Worm (Caenorhabditis elegans) whole organism, L1 larva: ENCODE results near the gene wdr-83.

Experiments
- C04F5.9 ChIP-seq: sonication (generic microtip); optimal IDR thresholded peaks from 2 replicates; lab custom pipeline; 2016; ENCODE audit warnings: missing genetic modification characterization, missing compliant biosample characterization
- C16A3.4 ChIP-seq: fragments of 150-350 bp; optimal IDR thresholded peaks from 2 replicates; lab custom pipeline; 2014; ENCODE audit warnings: missing biosample characterization, missing genetic modification characterization
- C34B4.2 ChIP-seq: sonication (generic microtip); optimal IDR thresholded peaks from 2 replicates; lab custom pipeline; 2017; ENCODE audit warnings: mild to moderate bottlenecking, missing genetic modification characterization, missing compliant biosample characterization
- F16B12.6 ChIP-seq: fragments of 150-350 bp; optimal IDR thresholded peaks from 2 replicates; lab custom pipeline; 2014; ENCODE audit warnings: missing biosample characterization, missing genetic modification characterization
- aly-2 ChIP-seq: fragments of 150-350 bp; optimal IDR thresholded peaks from 2 replicates; lab custom pipeline; 2014; ENCODE audit warnings: missing biosample characterization, missing genetic modification characterization
- ama-1 ChIP-seq: fragments of 150-350 bp; optimal IDR thresholded peaks from 2 replicates; lab custom pipeline; 2014
- blmp-1 ChIP-seq: fragments of 150-350 bp; optimal IDR thresholded peaks from 2 replicates; lab custom pipeline; 2014; ENCODE audit warnings: missing biosample characterization, missing genetic modification characterization
- ceh-88 ChIP-seq: fragments of 200-800 bp; sonication (Bioruptor generic); IDR thresholded peaks from 2 replicates; pipeline ENCODE4 v1.3.6; 2022; ENCODE audit warnings: missing genetic modification characterization, missing compliant biosample characterization
- dpl-1 ChIP-seq, 3 experiments: fragments of 150-350 bp in 2 of 3; sonication (generic microtip) in 1 of 3; optimal IDR thresholded peaks; 2 replicates each; lab custom pipeline; 2014 to 2017; ENCODE audit warnings: missing biosample characterization in 3 of 3, missing genetic modification characterization in 3 of 3, missing genetic modification reagents in 3 of 3
- efl-1 ChIP-seq, 4 experiments: fragments of 150-350 bp; optimal IDR thresholded peaks in 3 of 4; peaks in 1 of 4; 1 replicate in 1 of 4; 2 replicates in 3 of 4; lab custom pipeline; 2014; ENCODE audit warnings: missing biosample characterization in 2 of 4, missing genetic modification characterization in 2 of 4, missing genetic modification reagents in 2 of 4
- efl-3 ChIP-seq: fragments of 200-800 bp; sonication (Bioruptor generic); optimal IDR thresholded peaks from 2 replicates; lab custom pipeline; 2018; ENCODE audit warnings: mild to moderate bottlenecking, missing genetic modification characterization, missing compliant biosample characterization
- egl-13 ChIP-seq: sonication (generic microtip); optimal IDR thresholded peaks from 2 replicates; lab custom pipeline; 2016; ENCODE audit warnings: missing genotype, missing genetic modification reagents, missing genetic modification characterization, missing compliant biosample characterization
- elt-3 ChIP-seq, 6 experiments: fragments of 150-350 bp in 1 of 6; sonication (generic microtip); optimal IDR thresholded peaks; 2 replicates each; lab custom pipeline; 2017 to 2018; ENCODE audit warnings: missing biosample characterization in 6 of 6, missing genetic modification characterization in 6 of 6, inconsistent platforms in 1 of 6
- ets-5 ChIP-seq: fragments of 200-800 bp; sonication (Bioruptor generic); IDR thresholded peaks from 2 replicates; pipeline ENCODE4 v1.3.6; 2022; ENCODE audit warnings: missing genetic modification characterization, missing compliant biosample characterization
- fkh-10 ChIP-seq: sonication (generic microtip); optimal IDR thresholded peaks from 2 replicates; lab custom pipeline; 2017; ENCODE audit warnings: missing biosample characterization, missing genetic modification reagents, missing genetic modification characterization
- fkh-4 ChIP-seq: sonication (generic microtip); optimal IDR thresholded peaks from 2 replicates; lab custom pipeline; 2016; ENCODE audit warnings: missing compliant biosample characterization, missing genetic modification characterization, borderline replicate concordance
- fos-1 ChIP-seq: fragments of 150-350 bp; optimal IDR thresholded peaks from 2 replicates; lab custom pipeline; 2014; ENCODE audit warnings: missing biosample characterization, missing genetic modification characterization
- grh-1 ChIP-seq: fragments of 200-800 bp; sonication (Bioruptor generic); IDR thresholded peaks from 2 replicates; pipeline ENCODE4 v1.3.6; 2022; ENCODE audit warnings: missing genetic modification reagents, missing genetic modification characterization, missing compliant biosample characterization
- irx-1 ChIP-seq: sonication (generic microtip); optimal IDR thresholded peaks from 2 replicates; lab custom pipeline; 2016; ENCODE audit warnings: missing genetic modification characterization, missing compliant biosample characterization
- isw-1 ChIP-seq: fragments of 200-800 bp; sonication (Bioruptor generic); IDR thresholded peaks from 2 replicates; pipeline ENCODE4 v1.3.6; 2022; ENCODE audit warnings: missing genetic modification characterization, missing compliant biosample characterization
- lin-14 ChIP-seq: fragments of 200-800 bp; sonication (Bioruptor generic); optimal IDR thresholded peaks from 2 replicates; lab custom pipeline; 2018; ENCODE audit warnings: mild to moderate bottlenecking, missing genetic modification characterization, moderate library complexity, missing compliant biosample characterization
- lin-39 ChIP-seq: fragments of 150-350 bp; optimal IDR thresholded peaks from 2 replicates; lab custom pipeline; 2014; ENCODE audit warnings: missing biosample characterization, missing genetic modification reagents, missing genetic modification characterization
- lsy-2 ChIP-seq, 2 experiments: fragments of 150-350 bp; optimal IDR thresholded peaks; 2 replicates each; lab custom pipeline; 2014; ENCODE audit warnings: missing biosample characterization in 2 of 2, missing genetic modification characterization in 2 of 2
- mdl-1 ChIP-seq, 2 experiments: fragments of 150-350 bp; optimal IDR thresholded peaks; 2 replicates each; lab custom pipeline; 2014 to 2017; ENCODE audit warnings: missing biosample characterization in 2 of 2, missing genetic modification characterization in 2 of 2, inconsistent platforms in 1 of 2
- mef-2 ChIP-seq: fragments of 150-350 bp; optimal IDR thresholded peaks from 2 replicates; lab custom pipeline; 2014; ENCODE audit warnings: missing biosample characterization, missing genetic modification characterization
- nhr-237 ChIP-seq: fragments of 150-350 bp; optimal IDR thresholded peaks from 2 replicates; lab custom pipeline; 2014; ENCODE audit warnings: missing biosample characterization, missing genetic modification characterization
- nhr-71 ChIP-seq: sonication (generic microtip); optimal IDR thresholded peaks from 2 replicates; lab custom pipeline; 2016; ENCODE audit warnings: mild to moderate bottlenecking, missing genetic modification characterization, moderate library complexity, missing compliant biosample characterization
- nhr-76 ChIP-seq: sonication (generic microtip); optimal IDR thresholded peaks from 2 replicates; lab custom pipeline; 2017; ENCODE audit warnings: missing biosample characterization, missing genetic modification characterization
- nhr-77 ChIP-seq: fragments of 150-350 bp; optimal IDR thresholded peaks from 2 replicates; lab custom pipeline; 2014; ENCODE audit warnings: missing biosample characterization, missing genetic modification characterization
- pqm-1 ChIP-seq: sonication (generic microtip); optimal IDR thresholded peaks from 3 replicates; lab custom pipeline; 2017; ENCODE audit warnings: missing biosample characterization, missing genetic modification characterization
- rnt-1 ChIP-seq: sonication (generic microtip); optimal IDR thresholded peaks from 2 replicates; lab custom pipeline; 2016; ENCODE audit warnings: mild to moderate bottlenecking, missing genetic modification characterization, moderate library complexity, missing compliant biosample characterization
- skn-1 ChIP-seq: fragments of 150-350 bp; optimal IDR thresholded peaks from 2 replicates; lab custom pipeline; 2014; ENCODE audit warnings: missing biosample characterization, missing genetic modification characterization
- snpc-4 ChIP-seq: fragments of 150-350 bp; optimal IDR thresholded peaks from 2 replicates; lab custom pipeline; 2014; ENCODE audit warnings: missing biosample characterization, missing genetic modification characterization
- snu-23 ChIP-seq: sonication (generic microtip); optimal IDR thresholded peaks from 2 replicates; lab custom pipeline; 2016; ENCODE audit warnings: missing genetic modification characterization, missing compliant biosample characterization
- sptf-1 ChIP-seq: fragments of 150-350 bp; optimal IDR thresholded peaks from 2 replicates; lab custom pipeline; 2014; ENCODE audit warnings: missing biosample characterization, missing genetic modification characterization
- sup-37 ChIP-seq: fragments of 200-800 bp; sonication (Bioruptor generic); optimal IDR thresholded peaks from 2 replicates; lab custom pipeline; 2018; ENCODE audit warnings: mild to moderate bottlenecking, missing genetic modification characterization, missing compliant biosample characterization
- tbx-2 ChIP-seq: sonication (generic microtip); optimal IDR thresholded peaks from 2 replicates; lab custom pipeline; 2016; ENCODE audit warnings: missing genetic modification characterization, missing compliant biosample characterization
- unc-130 ChIP-seq: fragments of 150-350 bp; optimal IDR thresholded peaks from 2 replicates; lab custom pipeline; 2017; ENCODE audit warnings: missing biosample characterization, missing genetic modification characterization, inconsistent platforms
- unc-30 ChIP-seq: sonication (generic microtip); optimal IDR thresholded peaks from 2 replicates; lab custom pipeline; 2017; ENCODE audit warnings: missing biosample characterization, missing genetic modification characterization
- unc-98 ChIP-seq: fragments of 200-800 bp; sonication (Bioruptor generic); IDR thresholded peaks from 2 replicates; pipeline ENCODE4 v1.3.6; 2022; ENCODE audit warnings: missing genetic modification characterization, missing compliant biosample characterization
- vab-15 ChIP-seq: sonication (generic microtip); optimal IDR thresholded peaks from 2 replicates; lab custom pipeline; 2017; ENCODE audit warnings: missing genotype, mild to moderate bottlenecking, missing genetic modification characterization, missing compliant biosample characterization
- xbp-1 ChIP-seq: sonication (generic microtip); optimal IDR thresholded peaks from 2 replicates; lab custom pipeline; 2016; ENCODE audit warnings: missing genetic modification characterization, missing compliant biosample characterization
- ztf-11 ChIP-seq, 2 experiments: sonication (generic microtip); optimal IDR thresholded peaks; 2 replicates each; lab custom pipeline; 2016 to 2017; ENCODE audit warnings: missing genetic modification characterization in 2 of 2, missing biosample characterization in 1 of 2, missing compliant biosample characterization in 1 of 2
- ztf-4 ChIP-seq: fragments of 150-350 bp; optimal IDR thresholded peaks from 2 replicates; lab custom pipeline; 2014; ENCODE audit warnings: missing biosample characterization, missing genetic modification characterization

The wdr-83 gene

DNA sequence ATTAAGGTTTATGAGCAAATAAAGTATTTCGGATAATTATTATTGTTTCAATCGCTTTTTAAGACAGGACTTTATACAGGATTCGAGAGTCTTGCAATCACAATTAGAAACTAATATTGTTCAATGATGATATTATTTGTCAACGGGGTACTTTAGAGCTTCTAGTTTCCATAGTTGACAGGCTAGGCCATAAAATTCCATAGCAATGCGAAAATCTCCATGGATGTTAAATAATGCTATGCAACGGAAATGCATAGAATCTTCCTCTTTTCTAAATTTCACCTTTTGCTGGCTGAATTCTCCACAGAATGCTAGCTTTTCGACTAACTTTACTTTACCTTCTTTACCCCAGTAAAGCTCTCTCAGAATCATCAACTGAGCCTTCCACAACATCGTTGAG, 23.5 kb downstream of the wdr-83 start, which contains the start of gene F59A6.3:
TSS of gene F59A6.3 (plus strand) at position 301 of the 400 bp plus-strand sequence.
- TF ChIP-seq skn-1 (tag; lab: Kevin White, UChicago) (no peak), sptf-1 (tag; lab: Kevin White, UChicago) (no peak), snpc-4 (tag; lab: Kevin White, UChicago) (no peak), xbp-1 (tag; lab: Kevin White, UChicago) (no peak), unc-130 (tag; lab: Kevin White, UChicago) (no peak)

DNA sequence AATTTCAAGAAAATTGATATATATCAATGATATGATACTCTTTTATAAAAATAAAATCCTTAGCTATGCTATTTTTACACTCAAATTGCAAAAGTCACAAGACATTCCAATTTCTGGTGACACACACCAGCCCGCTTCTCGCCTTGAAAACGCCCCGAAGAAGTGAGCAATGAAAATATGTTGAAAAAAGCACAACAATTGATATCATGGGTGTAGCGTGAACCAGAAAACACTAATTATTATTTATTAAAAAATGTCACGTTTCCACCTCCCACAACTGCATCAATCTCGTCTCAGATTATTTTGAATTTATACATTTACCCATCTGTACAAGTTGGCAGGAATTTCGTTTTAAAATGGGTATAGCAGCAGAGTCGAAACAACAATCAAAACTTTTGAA, 26.7 kb downstream of the wdr-83 start, which contains the start of gene F59A6.4:
TSS of gene F59A6.4 (plus strand) at position 301 of the 400 bp plus-strand sequence.
- TF ChIP-seq efl-3 (GFP tag; lab: Kevin White, UChicago), result no peak
- TF ChIP-seq egl-13 (tag; lab: Kevin White, UChicago), result no peak
- TF ChIP-seq vab-15 (tag; lab: Kevin White, UChicago), result no peak
- TF ChIP-seq lin-39, result no peak
- TF ChIP-seq sup-37 (GFP tag; lab: Kevin White, UChicago), result no peak
- TF ChIP-seq fkh-10 (GFP tag; lab: Kevin White, UChicago), result no peak
- TF ChIP-seq ama-1 (lab: Kevin White, UChicago), result no peak
- no peak for TF ChIP-seq lin-14 (GFP tag; lab: Kevin White, UChicago)
- TF ChIP-seq nhr-237, result no peak
- TF ChIP-seq skn-1 (tag; lab: Kevin White, UChicago), result no peak
- TF ChIP-seq lsy-2 (tag; optimal IDR thresholded peaks at IDR 0.05; lab: Kevin White, UChicago), result no peak
- no peak for TF ChIP-seq tbx-2 (tag; lab: Kevin White, UChicago)
- TF ChIP-seq nhr-77 (tag; lab: Kevin White, UChicago), result no peak
- no peak for TF ChIP-seq ceh-88 (GFP tag; lab: Robert Waterston, UW)
- no peak for TF ChIP-seq C04F5.9 (tag; lab: Kevin White, UChicago)
- TF ChIP-seq nhr-76 (tag; lab: Kevin White, UChicago), result no peak
- no peak for TF ChIP-seq aly-2
- no peak for TF ChIP-seq snu-23 (GFP tag; lab: Kevin White, UChicago)
- no peak for TF ChIP-seq C16A3.4 (tag; lab: Kevin White, UChicago)
- no peak for TF ChIP-seq unc-98
- TF ChIP-seq, all 84 proteins: peak for 0

DNA sequence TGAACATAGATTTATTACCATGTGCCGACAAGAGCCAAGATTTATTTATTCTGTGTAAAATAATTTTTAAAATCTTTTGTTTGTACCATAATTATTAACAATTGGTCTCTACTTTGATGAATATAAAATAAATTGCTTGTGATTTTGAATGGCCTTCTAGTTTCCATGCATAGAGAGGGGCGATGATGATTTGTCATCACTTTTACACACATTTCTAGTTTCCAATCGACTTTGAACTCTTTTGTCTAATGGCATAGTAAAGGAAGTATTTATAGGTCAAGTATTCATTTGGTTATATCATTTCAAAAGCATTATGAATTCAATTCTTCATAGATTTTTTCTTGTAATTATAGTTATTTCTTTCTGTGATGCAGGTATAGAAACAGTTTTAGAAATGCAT, 27.9 kb downstream of the wdr-83 start, which contains the start of gene F59A6.10:
TSS of gene F59A6.10 (plus strand) at position 301 of the 400 bp plus-strand sequence.
- TF ChIP-seq ama-1 (lab: Kevin White, UChicago) (no peak), pqm-1 (tag; lab: Kevin White, UChicago) (no peak), nhr-71 (tag; lab: Kevin White, UChicago) (no peak), fkh-4 (tag; lab: Kevin White, UChicago) (no peak), lin-39 (no peak)
- TF ChIP-seq, all 84 proteins: peak for 0

DNA sequence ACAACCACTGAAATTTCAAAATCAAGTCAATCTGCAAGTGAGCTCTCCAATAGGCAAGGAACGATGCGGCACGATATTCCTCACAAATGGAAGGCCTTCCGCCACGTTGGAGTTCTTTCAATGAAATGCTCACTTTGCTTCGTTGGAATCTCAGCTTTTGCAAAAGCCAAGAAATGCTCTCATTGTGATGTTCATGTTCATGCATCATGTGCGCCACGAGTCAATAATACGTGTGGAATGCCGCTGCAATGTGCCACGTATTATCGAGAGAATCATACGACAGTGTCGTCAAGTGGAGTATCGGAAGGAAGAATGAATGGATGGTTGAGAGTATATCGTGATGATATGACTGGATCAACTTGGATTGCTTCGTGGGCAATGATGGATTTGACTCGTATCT, 29.6 kb downstream of the wdr-83 start:
- TF ChIP-seq nhr-71 (tag; lab: Kevin White, UChicago) (no peak), efl-1 (optimal IDR thresholded peaks at IDR 0.05; lab: Kevin White, UChicago) (no peak), efl-1 (GFP tag; optimal IDR thresholded peaks at IDR 0.05 in 1 of 2; lab: Kevin White, UChicago) (peak in 1 of 2 experiments; percentile 94), ceh-88 (GFP tag; lab: Robert Waterston, UW) (no peak)

DNA sequence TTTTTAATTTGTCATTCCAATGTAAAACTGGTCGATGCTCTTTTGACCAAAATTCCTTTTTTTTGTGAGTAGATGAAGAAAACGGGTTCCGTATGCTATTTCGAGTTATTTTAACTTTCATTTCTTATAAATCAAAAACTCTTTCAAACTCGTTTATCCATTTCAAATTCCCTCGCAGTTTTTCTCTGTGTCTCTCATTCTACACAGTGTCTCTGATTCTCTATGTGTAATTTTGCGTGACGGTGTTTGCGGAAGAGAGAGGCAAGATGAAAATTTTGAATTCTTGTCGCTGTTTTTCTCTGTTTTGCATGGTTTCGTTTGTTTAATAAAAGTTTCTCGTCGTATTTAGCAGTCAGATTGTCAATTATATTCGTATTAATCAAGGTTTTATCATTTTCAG, 32.4 kb downstream of the wdr-83 start, which contains the start of gene citk-2:
TSS of gene citk-2 (plus strand) at position 399 of the 400 bp plus-strand sequence.
- TF ChIP-seq ztf-11 (tag; optimal IDR thresholded peaks at IDR 0.05; lab: Kevin White, UChicago), result peak in 1 of 2 experiments; percentile 78
- peak; percentile 97 for TF ChIP-seq rnt-1 (tag; lab: Kevin White, UChicago)
- TF ChIP-seq isw-1 (GFP tag; lab: Robert Waterston, UW), result peak; percentile 90
- TF ChIP-seq mef-2 (tag; lab: Kevin White, UChicago), result no peak
- peak; percentile 63 for TF ChIP-seq ceh-88 (GFP tag; lab: Robert Waterston, UW)
- TF ChIP-seq grh-1, result peak; percentile 95
- TF ChIP-seq dpl-1 (GFP tag; optimal IDR thresholded peaks at IDR 0.05; lab: Kevin White, UChicago), result peak; percentile 100
- TF ChIP-seq aly-2, result peak; percentile 92
- peak; percentile 67 for TF ChIP-seq fkh-4 (tag; lab: Kevin White, UChicago)
- TF ChIP-seq ets-5 (GFP tag; lab: Robert Waterston, UW), result no peak
- TF ChIP-seq unc-130 (tag; lab: Kevin White, UChicago), result peak; percentile 59
- peak; percentile 90 for TF ChIP-seq lin-39
- peak; percentile 90 for TF ChIP-seq snpc-4 (tag; lab: Kevin White, UChicago)
- no peak for TF ChIP-seq unc-30 (tag; lab: Kevin White, UChicago)
- peak; percentile 100 for TF ChIP-seq F16B12.6 (tag; lab: Kevin White, UChicago)
- TF ChIP-seq irx-1 (tag; lab: Kevin White, UChicago), result peak; percentile 84
- peak in 1 of 2 experiments; percentile 67 for TF ChIP-seq mdl-1 (tag; optimal IDR thresholded peaks at IDR 0.05; lab: Kevin White, UChicago)
- peak; percentile 94 for TF ChIP-seq skn-1 (tag; lab: Kevin White, UChicago)
- TF ChIP-seq fos-1, result peak; percentile 93
- peak; percentile 90 for TF ChIP-seq ztf-4 (tag; lab: Kevin White, UChicago)
- TF ChIP-seq elt-3 (tag; optimal IDR thresholded peaks at IDR 0.05; lab: Kevin White, UChicago), result peak in 2 of 6 experiments; percentile 76 to 91
- no peak for TF ChIP-seq blmp-1 (tag; lab: Kevin White, UChicago)
- TF ChIP-seq C34B4.2, result peak; percentile 45
